Worm (Caenorhabditis elegans) whole organism, L4 larva: ENCODE data around the gene glr-4.

ENCODE experiments used
- F26F4.8 ChIP-seq: fragments of 200-800 bp; sonication (Bioruptor generic); conservative IDR thresholded peaks from 2 replicates; pipeline ENCODE4 v1.3.6; 2022; ENCODE audit warnings: missing genetic modification characterization, missing compliant biosample characterization
- F37D6.2 ChIP-seq: sonication (generic microtip); optimal IDR thresholded peaks from 2 replicates; lab custom pipeline; 2016; ENCODE audit warnings: mild to moderate bottlenecking, missing genetic modification characterization, missing compliant biosample characterization
- F44E2.7 ChIP-seq: fragments of 200-800 bp; sonication (Bioruptor generic); IDR thresholded peaks from 2 replicates; pipeline ENCODE4 v2.1.2; 2022; ENCODE audit warnings: missing genetic modification characterization, missing compliant biosample characterization
- T20F7.1 ChIP-seq: fragments of 200-800 bp; sonication (Bioruptor generic); optimal IDR thresholded peaks from 2 replicates; lab custom pipeline; 2018; ENCODE audit warnings: mild to moderate bottlenecking, missing genetic modification characterization, missing compliant biosample characterization
- T26A8.4 ChIP-seq: fragments of 200-800 bp; sonication (Bioruptor generic); IDR thresholded peaks from 2 replicates; pipeline ENCODE4 v1.3.6; 2022; ENCODE audit warnings: missing genetic modification characterization, missing compliant biosample characterization
- Y105C5A.15 ChIP-seq: fragments of 200-800 bp; sonication (Bioruptor generic); IDR thresholded peaks from 2 replicates; pipeline ENCODE4 v1.3.6; 2022; ENCODE audit warnings: missing genetic modification characterization, missing compliant biosample characterization
- ama-1 ChIP-seq: fragments of 150-350 bp; optimal IDR thresholded peaks from 2 replicates; lab custom pipeline; 2014; ENCODE audit warnings: inconsistent platforms, mixed read lengths
- arid-1 ChIP-seq: fragments of 200-800 bp; sonication (Bioruptor generic); conservative IDR thresholded peaks from 2 replicates; pipeline ENCODE4 v1.3.6; 2022; ENCODE audit warnings: missing genetic modification reagents, missing genetic modification characterization, missing compliant biosample characterization
- attf-4 ChIP-seq: sonication (generic microtip); optimal IDR thresholded peaks from 3 replicates; lab custom pipeline; 2017; ENCODE audit warnings: missing biosample characterization, missing genetic modification characterization
- ceh-28 ChIP-seq: fragments of 150-350 bp; optimal IDR thresholded peaks from 2 replicates; lab custom pipeline; 2014; ENCODE audit warnings: missing biosample characterization, missing genetic modification reagents, missing genetic modification characterization
- ceh-32 ChIP-seq: sonication (generic microtip); optimal IDR thresholded peaks from 2 replicates; lab custom pipeline; 2016; ENCODE audit warnings: mild to moderate bottlenecking, missing genetic modification characterization, missing compliant biosample characterization; ENCODE audit not compliant: poor library complexity
- ceh-62 ChIP-seq: sonication (generic microtip); optimal IDR thresholded peaks from 2 replicates; lab custom pipeline; 2017; ENCODE audit warnings: missing biosample characterization, missing genetic modification characterization
- ceh-82 ChIP-seq: sonication (generic microtip); optimal IDR thresholded peaks from 2 replicates; lab custom pipeline; 2017; ENCODE audit warnings: missing biosample characterization, missing genetic modification characterization
- ces-1 ChIP-seq: fragments of 150-350 bp; sonication (generic microtip); optimal IDR thresholded peaks from 4 replicates; lab custom pipeline; 2014; ENCODE audit warnings: missing biosample characterization, missing genetic modification reagents, missing genetic modification characterization
- ctbp-1 ChIP-seq: fragments of 200-800 bp; sonication (Bioruptor generic); IDR thresholded peaks from 2 replicates; pipeline ENCODE4 v1.3.6; 2022; ENCODE audit warnings: missing genetic modification reagents, missing genetic modification characterization, missing compliant biosample characterization
- daf-12 ChIP-seq: fragments of 150-350 bp; optimal IDR thresholded peaks from 2 replicates; lab custom pipeline; 2014; ENCODE audit warnings: missing biosample characterization, missing genetic modification reagents, missing genetic modification characterization
- daf-16 ChIP-seq, 3 experiments: sonication (generic microtip); optimal IDR thresholded peaks; 2 replicates each; lab custom pipeline; 2016 to 2017; ENCODE audit warnings: missing genetic modification characterization in 3 of 3, missing genetic modification reagents in 3 of 3, mild to moderate bottlenecking in 2 of 3, missing compliant biosample characterization in 2 of 3, missing biosample characterization in 1 of 3, moderate library complexity in 1 of 3
- daf-19 ChIP-seq: fragments of 200-800 bp; sonication (Bioruptor generic); conservative IDR thresholded peaks from 2 replicates; pipeline ENCODE4 v1.3.6; 2022; ENCODE audit warnings: missing genetic modification characterization, missing compliant biosample characterization
- dmd-8 ChIP-seq: fragments of 200-800 bp; sonication (Bioruptor generic); IDR thresholded peaks from 2 replicates; pipeline ENCODE4 v1.3.6; 2022; ENCODE audit warnings: missing genetic modification characterization, missing compliant biosample characterization
- dmd-9 ChIP-seq: fragments of 200-800 bp; sonication (Bioruptor generic); IDR thresholded peaks from 2 replicates; pipeline ENCODE4 v1.3.6; 2022; ENCODE audit warnings: missing genetic modification reagents, missing genetic modification characterization, missing compliant biosample characterization
- dpl-1 ChIP-seq: fragments of 150-350 bp; optimal IDR thresholded peaks from 2 replicates; lab custom pipeline; 2014; ENCODE audit warnings: missing biosample characterization, missing genetic modification reagents, missing genetic modification characterization
- duxl-1 ChIP-seq: sonication (generic microtip); optimal IDR thresholded peaks from 2 replicates; lab custom pipeline; 2016; ENCODE audit warnings: mild to moderate bottlenecking, missing genetic modification characterization, moderate library complexity, missing compliant biosample characterization; ENCODE audit not compliant: poor library complexity
- dve-1 ChIP-seq: sonication (generic microtip); optimal IDR thresholded peaks from 2 replicates; lab custom pipeline; 2017; ENCODE audit warnings: antibody characterized with exemption, mild to moderate bottlenecking, missing genetic modification characterization, missing compliant biosample characterization; ENCODE audit not compliant: insufficient read depth
- hmg-1.1 ChIP-seq: fragments of 200-800 bp; sonication (Bioruptor generic); IDR thresholded peaks from 2 replicates; pipeline ENCODE4 v1.3.6; 2022; ENCODE audit warnings: missing genetic modification reagents, missing genetic modification characterization, missing compliant biosample characterization
- jun-1 ChIP-seq: fragments of 150-350 bp; optimal IDR thresholded peaks from 2 replicates; lab custom pipeline; 2014; ENCODE audit warnings: missing biosample characterization, missing genetic modification reagents, missing genetic modification characterization
- lin-1 ChIP-seq: fragments of 200-800 bp; sonication (Bioruptor generic); IDR thresholded peaks from 2 replicates; pipeline ENCODE4 v1.3.6; 2022; ENCODE audit warnings: missing genetic modification reagents, missing genetic modification characterization, missing compliant biosample characterization
- lin-13 ChIP-seq: fragments of 150-350 bp; optimal IDR thresholded peaks from 2 replicates; lab custom pipeline; 2014; ENCODE audit warnings: missing biosample characterization, missing genetic modification reagents, missing genetic modification characterization
- lin-38 ChIP-seq: fragments of 200-800 bp; sonication (Bioruptor generic); IDR thresholded peaks from 2 replicates; pipeline ENCODE4 v1.3.6; 2022; ENCODE audit warnings: missing genetic modification reagents, missing genetic modification characterization, missing compliant biosample characterization
- lin-39 ChIP-seq: fragments of 150-350 bp; optimal IDR thresholded peaks from 2 replicates; lab custom pipeline; 2014; ENCODE audit warnings: missing biosample characterization, missing genetic modification reagents, missing genetic modification characterization
- lir-3 ChIP-seq: sonication (generic microtip); optimal IDR thresholded peaks from 2 replicates; lab custom pipeline; 2016; ENCODE audit warnings: mild to moderate bottlenecking, missing genetic modification characterization, missing compliant biosample characterization
- lsy-2 ChIP-seq, 2 experiments: fragments of 150-350 bp in 1 of 2; sonication (generic microtip) in 1 of 2; optimal IDR thresholded peaks; 2 replicates each; lab custom pipeline; 2014 to 2017; ENCODE audit warnings: missing biosample characterization in 2 of 2, missing genetic modification characterization in 2 of 2
- madf-5 ChIP-seq, 2 experiments: fragments of 200-800 bp; sonication (Bioruptor generic); IDR thresholded peaks; 2 replicates each; pipeline ENCODE4 v1.3.6; 2022; ENCODE audit warnings: missing compliant biosample characterization in 2 of 2, missing genetic modification characterization in 2 of 2
- madf-9 ChIP-seq: fragments of 200-800 bp; sonication (Bioruptor generic); conservative IDR thresholded peaks from 2 replicates; pipeline ENCODE4 v1.3.6; 2022; ENCODE audit warnings: missing genetic modification reagents, missing genetic modification characterization, missing compliant biosample characterization
- mdl-1 ChIP-seq, 2 experiments: fragments of 150-350 bp in 1 of 2; sonication (generic microtip) in 1 of 2; optimal IDR thresholded peaks; 2 replicates each; lab custom pipeline; 2014 to 2017; ENCODE audit warnings: missing biosample characterization in 2 of 2, missing genetic modification characterization in 2 of 2
- mxl-3 ChIP-seq: fragments of 200-800 bp; sonication (Bioruptor generic); optimal IDR thresholded peaks from 2 replicates; lab custom pipeline; 2018; ENCODE audit warnings: mild to moderate bottlenecking, missing genetic modification characterization, missing compliant biosample characterization
- nhr-11 ChIP-seq: fragments of 150-350 bp; optimal IDR thresholded peaks from 2 replicates; lab custom pipeline; 2014; ENCODE audit warnings: missing biosample characterization, missing genetic modification characterization
- nhr-28 ChIP-seq: fragments of 150-350 bp; optimal IDR thresholded peaks from 2 replicates; lab custom pipeline; 2014; ENCODE audit warnings: missing biosample characterization, missing genetic modification characterization
- nhr-42 ChIP-seq: fragments of 200-800 bp; sonication (Bioruptor generic); IDR thresholded peaks from 2 replicates; pipeline ENCODE4 v1.3.6; 2022; ENCODE audit warnings: missing genetic modification characterization, missing compliant biosample characterization
- nhr-48 ChIP-seq: sonication (generic microtip); optimal IDR thresholded peaks from 2 replicates; lab custom pipeline; 2016; ENCODE audit warnings: mild to moderate bottlenecking, missing genetic modification characterization, missing compliant biosample characterization
- nhr-6 ChIP-seq: fragments of 150-350 bp; optimal IDR thresholded peaks from 2 replicates; lab custom pipeline; 2014; ENCODE audit warnings: missing biosample characterization, missing genetic modification characterization
- php-3 ChIP-seq: fragments of 200-800 bp; sonication (Bioruptor generic); IDR thresholded peaks from 2 replicates; pipeline ENCODE4 v1.3.6; 2022; ENCODE audit warnings: missing genetic modification reagents, missing genetic modification characterization, missing compliant biosample characterization
- pqm-1 ChIP-seq: sonication (generic microtip); optimal IDR thresholded peaks from 2 replicates; lab custom pipeline; 2017; ENCODE audit warnings: missing biosample characterization, missing genetic modification characterization
- set-16 ChIP-seq: fragments of 200-800 bp; sonication (Bioruptor generic); IDR thresholded peaks from 2 replicates; pipeline ENCODE4 v1.3.6; 2022; ENCODE audit warnings: missing genetic modification reagents, missing genetic modification characterization, missing compliant biosample characterization
- snpc-1.2 ChIP-seq: fragments of 200-800 bp; sonication (Bioruptor generic); IDR thresholded peaks from 2 replicates; pipeline ENCODE4 v1.3.6; 2022; ENCODE audit warnings: missing genetic modification reagents, missing genetic modification characterization, missing compliant biosample characterization
- spr-1 ChIP-seq: sonication (generic microtip); optimal IDR thresholded peaks from 2 replicates; lab custom pipeline; 2016; ENCODE audit warnings: mild to moderate bottlenecking, missing genetic modification characterization, missing compliant biosample characterization
- tag-97 ChIP-seq: fragments of 200-800 bp; sonication (Bioruptor generic); IDR thresholded peaks from 2 replicates; pipeline ENCODE4 v1.3.6; 2022; ENCODE audit warnings: missing genetic modification characterization, missing compliant biosample characterization
- tra-1 ChIP-seq: fragments of 200-800 bp; sonication (Bioruptor generic); IDR thresholded peaks from 2 replicates; pipeline ENCODE4 v1.3.6; 2022; ENCODE audit warnings: missing genetic modification reagents, missing genetic modification characterization, missing compliant biosample characterization
- unc-130 ChIP-seq: sonication (generic microtip); optimal IDR thresholded peaks from 2 replicates; lab custom pipeline; 2016; ENCODE audit warnings: missing genetic modification reagents, missing genetic modification characterization, missing compliant biosample characterization
- unc-39 ChIP-seq: sonication (generic microtip); optimal IDR thresholded peaks from 2 replicates; lab custom pipeline; 2017; ENCODE audit warnings: missing biosample characterization, missing genetic modification characterization
- zip-11 ChIP-seq: fragments of 200-800 bp; sonication (Bioruptor generic); IDR thresholded peaks from 2 replicates; pipeline ENCODE4 v1.3.6; 2022; ENCODE audit warnings: missing genetic modification characterization, missing compliant biosample characterization
- ztf-7 ChIP-seq: fragments of 150-350 bp; optimal IDR thresholded peaks from 2 replicates; lab custom pipeline; 2014; ENCODE audit warnings: missing biosample characterization, missing genetic modification characterization

The glr-4 gene

ce11 chrII:7756810-7757209 is 37.3 kb downstream of the glr-4 start (continued):
- peak; percentile 64 for TF ChIP-seq tra-1 (GFP tag; lab: Robert Waterston, UW)
- TF ChIP-seq T26A8.4 (GFP tag; lab: Robert Waterston, UW) = peak; percentile 75
- peak; percentile 22 for TF ChIP-seq lir-3 (tag; lab: Kevin White, UChicago)
- TF ChIP-seq duxl-1 (tag; lab: Kevin White, UChicago) = peak; percentile 6
- peak in 1 of 2 experiments; percentile 59; a peak in 1 of 4 replicates for TF ChIP-seq madf-5 (GFP tag; IDR thresholded peaks at IDR 0.05; lab: Robert Waterston, UW)
- peak; percentile 44 to 62 for TF ChIP-seq daf-16 (GFP tag; optimal IDR thresholded peaks at IDR 0.05; lab: Kevin White, UChicago)
- peak; percentile 87 for TF ChIP-seq daf-16 (tag; optimal IDR thresholded peaks at IDR 0.05; lab: Kevin White, UChicago)
- TF ChIP-seq nhr-28 (tag; lab: Kevin White, UChicago) = peak; percentile 70
- TF ChIP-seq T20F7.1 (GFP tag; lab: Kevin White, UChicago) = peak; percentile 58
- TF ChIP-seq lsy-2 (tag; optimal IDR thresholded peaks at IDR 0.05; lab: Kevin White, UChicago) = peak in 1 of 2 experiments; percentile 74
- TF ChIP-seq tag-97 (GFP tag; lab: Robert Waterston, UW) = no peak
- TF ChIP-seq ama-1 = no peak
- TF ChIP-seq ctbp-1 (GFP tag; lab: Robert Waterston, UW) = peak; percentile 42; the same call in 1 of the 2 replicates
- TF ChIP-seq php-3 (GFP tag; lab: Robert Waterston, UW) = peak; percentile 44; the same call in 1 of the 2 replicates
- no peak for TF ChIP-seq ces-1 (GFP tag; lab: Kevin White, UChicago)
- TF ChIP-seq unc-130 (GFP tag; lab: Kevin White, UChicago) = no peak
- TF ChIP-seq mdl-1 (tag; optimal IDR thresholded peaks at IDR 0.05; lab: Kevin White, UChicago) = peak in 1 of 2 experiments; percentile 46
- no peak for TF ChIP-seq dmd-8 (GFP tag; lab: Robert Waterston, UW)
- TF ChIP-seq nhr-48 = peak; percentile 68
- TF ChIP-seq ceh-62 (tag; lab: Kevin White, UChicago) = no peak
- peak; percentile 66; the same call in 1 of the 2 replicates for TF ChIP-seq lin-1 (GFP tag; lab: Robert Waterston, UW)
- no peak for TF ChIP-seq snpc-1.2 (GFP tag; lab: Robert Waterston, UW)
- peak; percentile 57 for TF ChIP-seq hmg-1.1 (GFP tag; lab: Robert Waterston, UW)
- TF ChIP-seq ztf-7 = no peak
- TF ChIP-seq lin-38 (GFP tag; lab: Robert Waterston, UW) = peak; percentile 69; the same call in 1 of the 2 replicates
- TF ChIP-seq F37D6.2 (tag; lab: Kevin White, UChicago) = no peak
- TF ChIP-seq mxl-3 (GFP tag; lab: Kevin White, UChicago) = no peak
- TF ChIP-seq dpl-1 (GFP tag; lab: Kevin White, UChicago) = peak; percentile 34
- TF ChIP-seq lin-13 (GFP tag; lab: Kevin White, UChicago) = no peak
- peak; percentile 59 for TF ChIP-seq arid-1 (GFP tag; lab: Robert Waterston, UW)
- TF ChIP-seq ceh-32 (tag; lab: Kevin White, UChicago) = no peak
- no peak for TF ChIP-seq attf-4 (tag; lab: Kevin White, UChicago)
- no peak for TF ChIP-seq zip-11
- no peak for TF ChIP-seq F44E2.7 (GFP tag; lab: Robert Waterston, UW)
- TF ChIP-seq daf-19 = 0 out of 2 replicates have a peak, but pooled peaks have one; percentile 40
- TF ChIP-seq set-16 = no peak
- no peak for TF ChIP-seq F26F4.8
- no peak for TF ChIP-seq daf-12
- no peak for TF ChIP-seq unc-39 (tag; lab: Kevin White, UChicago)
- no peak for TF ChIP-seq ceh-82
- TF ChIP-seq dve-1 (tag; lab: Kevin White, UChicago) = peak; percentile 83
- TF ChIP-seq nhr-42 (GFP tag; lab: Robert Waterston, UW) = no peak
- peak; percentile 36; the same call in 1 of the 2 replicates for TF ChIP-seq madf-9 (GFP tag; lab: Robert Waterston, UW)
- no peak for TF ChIP-seq nhr-6
- no peak for TF ChIP-seq nhr-11
- TF ChIP-seq pqm-1 = no peak
- no peak for TF ChIP-seq lin-39 (tag; lab: Kevin White, UChicago)
- TF ChIP-seq dmd-9 (GFP tag; lab: Robert Waterston, UW) = 0 out of 2 replicates have a peak, but pooled peaks have one; percentile 34
- TF ChIP-seq Y105C5A.15 (GFP tag; lab: Robert Waterston, UW) = no peak
- TF ChIP-seq spr-1 (tag; lab: Kevin White, UChicago) = peak; percentile 66
- no peak for TF ChIP-seq ceh-28
- TF ChIP-seq jun-1 (tag; lab: Kevin White, UChicago) = no peak
